Fruit fly (Drosophila melanogaster): ENCODE data around the gene Alg13.

Alg13 gene

dm6 chr3R:29157418-29158398 is 19.3 kb upstream of the Alg13 start, which contains the start of gene rdog (continued):
- TF ChIP-seq gfzf (GFP tag; optimal IDR thresholded peaks at IDR 0.05) (no peak), kah (GFP tag; optimal IDR thresholded peaks at IDR 0.05) (peak; percentile 59), MESR4 (GFP tag; optimal IDR thresholded peaks at IDR 0.05) (peak; percentile 3), Hr39 (optimal IDR thresholded peaks at IDR 0.05) (no peak), CG10565 (GFP tag; optimal IDR thresholded peaks at IDR 0.05) (peak; percentile 49), CG11723 (GFP tag; optimal IDR thresholded peaks at IDR 0.05) (peak; percentile 67), MTF-1 (GFP tag; optimal IDR thresholded peaks at IDR 0.05; ENCODE audit: borderline replicate concordance) (no peak), CG1603 (tag; optimal IDR thresholded peaks at IDR 0.05) (peak; percentile 77), CG13424 (tag; optimal IDR thresholded peaks at IDR 0.05) (peak; percentile 77), tx (GFP tag; optimal IDR thresholded peaks at IDR 0.05) (peak; percentile 64), CG15011 (GFP tag; optimal IDR thresholded peaks at IDR 0.05) (peak; percentile 75), CG12299 (tag; optimal IDR thresholded peaks at IDR 0.05) (peak; percentile 63), psq (GFP tag; optimal IDR thresholded peaks at IDR 0.05) (peak; percentile 48), CG6683 (GFP tag; optimal IDR thresholded peaks at IDR 0.05) (no peak), CG18011 (GFP tag; optimal IDR thresholded peaks at IDR 0.05) (peak; percentile 1), CG1233 (GFP tag; optimal IDR thresholded peaks at IDR 0.05) (peak; percentile 69), CG43689 (GFP tag; IDR thresholded peaks at IDR 0.05) (no peak), CG31388 (GFP tag; optimal IDR thresholded peaks at IDR 0.05) (peak; percentile 65), HLH4C (GFP tag; IDR thresholded peaks at IDR 0.05; ENCODE audit: partially characterized antibody) (no peak), Bteb2 (GFP tag; optimal IDR thresholded peaks at IDR 0.05) (peak; percentile 65), CG2678 (tag; optimal IDR thresholded peaks at IDR 0.05) (peak; percentile 87), Gug (GFP tag; IDR thresholded peaks at IDR 0.05) (peak; percentile 32; the same call in 3 of the 4 replicates), CG14441 (GFP tag; IDR thresholded peaks at IDR 0.05) (peak; percentile 55), CG18599 (GFP tag; optimal IDR thresholded peaks at IDR 0.05) (peak; percentile 76), mirr (GFP tag; optimal IDR thresholded peaks at IDR 0.05) (peak; percentile 57), CG30431 (GFP tag; optimal IDR thresholded peaks at IDR 0.05) (peak; percentile 62), Fer2 (tag; optimal IDR thresholded peaks at IDR 0.05) (peak; percentile 48), hbn (GFP tag; IDR thresholded peaks at IDR 0.05; ENCODE audit: partially characterized antibody) (no peak), Lim3 (GFP tag; IDR thresholded peaks at IDR 0.05) (0 out of 2 replicates have a peak, but pooled peaks have one; percentile 9), dmrt99B (tag; optimal IDR thresholded peaks at IDR 0.05) (peak; percentile 76), sqz (GFP tag; optimal IDR thresholded peaks at IDR 0.05) (peak; percentile 38), CG16863 (GFP tag; optimal IDR thresholded peaks at IDR 0.05) (peak; percentile 83), CG11504 (tag; optimal IDR thresholded peaks at IDR 0.05) (peak; percentile 75), Nf-YC (tag; optimal IDR thresholded peaks at IDR 0.05) (peak; percentile 71), CG11093 (GFP tag; IDR thresholded peaks at IDR 0.05) (0 out of 3 replicates have a peak, but pooled peaks have one; percentile 43), CG6654 (GFP tag; optimal IDR thresholded peaks at IDR 0.05) (peak; percentile 36), CG10147 (GFP tag; optimal IDR thresholded peaks at IDR 0.05) (peak; percentile 80), Ptx1 (GFP tag; IDR thresholded peaks at IDR 0.05) (peak; percentile 59), H15 (GFP tag; IDR thresholded peaks at IDR 0.05) (0 out of 3 replicates have a peak, but pooled peaks have one; percentile 17), CG6765 (GFP tag; optimal IDR thresholded peaks at IDR 0.05) (peak; percentile 46), Ssrp (tag; optimal IDR thresholded peaks at IDR 0.05) (peak; percentile 85), CG12769 (tag; optimal IDR thresholded peaks at IDR 0.05) (peak; percentile 77), CG31441 (GFP tag; IDR thresholded peaks at IDR 0.05) (peak; percentile 52), CG10366 (GFP tag; IDR thresholded peaks at IDR 0.05) (peak; percentile 28; the same call in 1 of the 2 replicates), Xbp1 (GFP tag; optimal IDR thresholded peaks at IDR 0.05) (peak; percentile 84), CG14710 (tag; optimal IDR thresholded peaks at IDR 0.05) (peak; percentile 79), fd102C (GFP tag; optimal IDR thresholded peaks at IDR 0.05) (peak; percentile 20)
